Fruit fly (Drosophila melanogaster) whole organism, prepupa: Measurements from ENCODE around the gene Usp2.

Source experiments
- CG10631 ChIP-seq: fragments of 200-800 bp; sonication (Bioruptor generic); optimal IDR thresholded peaks from 2 replicates; lab custom pipeline; 2016; ENCODE audit warnings: missing biosample characterization, missing genetic modification characterization
- CG10669 ChIP-seq: fragments of 200-800 bp; sonication (Bioruptor generic); optimal IDR thresholded peaks from 3 replicates; lab custom pipeline; 2018; ENCODE audit warnings: missing biosample characterization, mild to moderate bottlenecking, missing genetic modification characterization, moderate library complexity
- CG11294 ChIP-seq: fragments of 200-800 bp; sonication (Bioruptor generic); IDR thresholded peaks from 2 replicates; pipeline ENCODE4 v1.3.6; 2022; ENCODE audit warnings: missing biosample characterization, missing genetic modification characterization
- CG11762 ChIP-seq: fragments of 200-800 bp; sonication (Bioruptor generic); optimal IDR thresholded peaks from 3 replicates; lab custom pipeline; 2016; ENCODE audit warnings: missing biosample characterization, missing genetic modification characterization; ENCODE audit not compliant: insufficient read depth
- CG11902 ChIP-seq: fragments of 200-800 bp; sonication (Bioruptor generic); optimal IDR thresholded peaks from 3 replicates; lab custom pipeline; 2016; ENCODE audit warnings: missing biosample characterization, missing genetic modification characterization
- CG15336 ChIP-seq: fragments of 200-800 bp; sonication (Bioruptor generic); IDR thresholded peaks from 2 replicates; pipeline ENCODE4 v1.3.6; 2022; ENCODE audit warnings: missing biosample characterization, missing genetic modification characterization
- CG16779 ChIP-seq: fragments of 200-800 bp; sonication (Bioruptor generic); optimal IDR thresholded peaks from 3 replicates; lab custom pipeline; 2017; ENCODE audit warnings: missing biosample characterization, mild to moderate bottlenecking, missing genetic modification characterization
- CG3032 ChIP-seq: fragments of 200-800 bp; optimal IDR thresholded peaks from 2 replicates; lab custom pipeline; 2019; ENCODE audit warnings: missing biosample characterization, mild to moderate bottlenecking, missing genetic modification characterization, moderate library complexity
- CG31627 ChIP-seq: fragments of 200-800 bp; sonication (Bioruptor generic); optimal IDR thresholded peaks from 3 replicates; lab custom pipeline; 2016; ENCODE audit warnings: missing biosample characterization, missing genetic modification characterization
- CG32006 ChIP-seq: fragments of 200-800 bp; sonication (Bioruptor generic); optimal IDR thresholded peaks from 3 replicates; lab custom pipeline; 2017; ENCODE audit warnings: missing biosample characterization, mild to moderate bottlenecking, missing genetic modification characterization
- CG34406 ChIP-seq: fragments of 200-800 bp; sonication (Bioruptor generic); optimal IDR thresholded peaks from 3 replicates; lab custom pipeline; 2016; ENCODE audit warnings: missing biosample characterization, missing genetic modification characterization
- CG4318 ChIP-seq: fragments of 200-800 bp; sonication (Bioruptor generic); optimal IDR thresholded peaks from 3 replicates; lab custom pipeline; 2017; ENCODE audit warnings: missing biosample characterization, mild to moderate bottlenecking, missing genetic modification characterization
- CG6163 ChIP-seq: fragments of 200-800 bp; sonication (Bioruptor generic); IDR thresholded peaks from 3 replicates; pipeline ENCODE4 v1.3.6; 2022; ENCODE audit warnings: missing biosample characterization, missing genetic modification characterization
- CG6276 ChIP-seq: fragments of 200-800 bp; sonication (Bioruptor generic); optimal IDR thresholded peaks from 2 replicates; lab custom pipeline; 2017; ENCODE audit warnings: missing biosample characterization, mild to moderate bottlenecking, missing genetic modification characterization
- CG6792 ChIP-seq: fragments of 200-800 bp; sonication (Bioruptor generic); optimal IDR thresholded peaks from 3 replicates; lab custom pipeline; 2016; ENCODE audit warnings: missing biosample characterization, missing genetic modification characterization
- CG6808 ChIP-seq: fragments of 200-800 bp; sonication (Bioruptor generic); optimal IDR thresholded peaks from 3 replicates; lab custom pipeline; 2017; ENCODE audit warnings: missing biosample characterization, missing genetic modification characterization, mild to moderate bottlenecking, moderate library complexity, missing genetic modification reagents
- CG6854 ChIP-seq: fragments of 200-800 bp; sonication (Bioruptor generic); optimal IDR thresholded peaks from 2 replicates; lab custom pipeline; 2017; ENCODE audit warnings: missing biosample characterization, mild to moderate bottlenecking, missing genetic modification characterization
- CG7368 ChIP-seq: fragments of 200-800 bp; sonication (Bioruptor generic); optimal IDR thresholded peaks from 3 replicates; lab custom pipeline; 2016; ENCODE audit warnings: missing biosample characterization, missing genetic modification characterization
- CG8119 ChIP-seq: fragments of 200-800 bp; sonication (Bioruptor generic); IDR thresholded peaks from 3 replicates; pipeline ENCODE4 v1.3.6; 2022; ENCODE audit warnings: missing biosample characterization, missing genetic modification characterization
- CG8319 ChIP-seq: fragments of 200-800 bp; sonication (Bioruptor generic); optimal IDR thresholded peaks from 3 replicates; lab custom pipeline; 2016; ENCODE audit warnings: missing biosample characterization, missing genetic modification characterization
- CG8632 ChIP-seq: fragments of 200-800 bp; sonication (Bioruptor generic); optimal IDR thresholded peaks from 3 replicates; lab custom pipeline; 2016; ENCODE audit warnings: missing biosample characterization, missing genetic modification characterization
- CG9139 ChIP-seq: fragments of 200-800 bp; sonication (Bioruptor generic); optimal IDR thresholded peaks from 3 replicates; lab custom pipeline; 2017; ENCODE audit warnings: missing biosample characterization, mild to moderate bottlenecking, missing genetic modification characterization
- Eip78C ChIP-seq: fragments of 200-800 bp; sonication (Bioruptor generic); peaks from one replicate; lab custom pipeline; 2016; ENCODE audit warnings: missing biosample characterization, missing genetic modification characterization
- Ets21C ChIP-seq: fragments of 200-800 bp; sonication (Bioruptor generic); optimal IDR thresholded peaks from 3 replicates; lab custom pipeline; 2016; ENCODE audit warnings: missing biosample characterization, missing genetic modification characterization
- Ets96B ChIP-seq: fragments of 200-800 bp; optimal IDR thresholded peaks from 2 replicates; lab custom pipeline; 2019; ENCODE audit warnings: missing biosample characterization, mild to moderate bottlenecking, missing genetic modification characterization, moderate library complexity
- Gug ChIP-seq: fragments of 200-800 bp; sonication (Bioruptor generic); IDR thresholded peaks from 2 replicates; pipeline ENCODE4 v1.3.6; 2022; ENCODE audit warnings: missing biosample characterization, missing genetic modification characterization
- Hr38 ChIP-seq: sonication (Bioruptor generic); optimal IDR thresholded peaks from 2 replicates; lab custom pipeline; 2016; ENCODE audit warnings: missing biosample characterization, missing genetic modification characterization
- Hr39 ChIP-seq: fragments of 200-800 bp; sonication (Bioruptor generic); optimal IDR thresholded peaks from 2 replicates; lab custom pipeline; 2016; ENCODE audit warnings: missing biosample characterization, missing genetic modification characterization
- Hr4 ChIP-seq: fragments of 200-800 bp; sonication (Bioruptor generic); optimal IDR thresholded peaks from 3 replicates; lab custom pipeline; 2016; ENCODE audit warnings: missing biosample characterization, missing genetic modification characterization
- Lpt ChIP-seq: fragments of 200-800 bp; sonication (Bioruptor generic); optimal IDR thresholded peaks from 3 replicates; lab custom pipeline; 2016; ENCODE audit warnings: missing biosample characterization, missing genetic modification characterization
- Met ChIP-seq: fragments of 200-800 bp; sonication (Bioruptor generic); optimal IDR thresholded peaks from 3 replicates; lab custom pipeline; 2016; ENCODE audit warnings: missing biosample characterization, missing genetic modification characterization
- Sox14 ChIP-seq: fragments of 200-800 bp; sonication (Bioruptor generic); optimal IDR thresholded peaks from 3 replicates; lab custom pipeline; 2016; ENCODE audit warnings: missing biosample characterization, missing genetic modification characterization
- Sox15 ChIP-seq: fragments of 200-800 bp; sonication (Bioruptor generic); optimal IDR thresholded peaks from 3 replicates; lab custom pipeline; 2016; ENCODE audit warnings: missing biosample characterization, missing genetic modification characterization
- achi ChIP-seq: fragments of 200-800 bp; sonication (Bioruptor generic); optimal IDR thresholded peaks from 3 replicates; lab custom pipeline; 2016; ENCODE audit warnings: missing biosample characterization, missing genetic modification characterization
- acj6 ChIP-seq: fragments of 200-800 bp; sonication (Bioruptor generic); optimal IDR thresholded peaks from 3 replicates; lab custom pipeline; 2016; ENCODE audit warnings: missing biosample characterization, missing genetic modification characterization
- cyc ChIP-seq: fragments of 200-800 bp; sonication (Bioruptor generic); optimal IDR thresholded peaks from 3 replicates; lab custom pipeline; 2016; ENCODE audit warnings: missing biosample characterization, missing genetic modification characterization
- dac ChIP-seq: fragments of 200-800 bp; sonication (Bioruptor generic); optimal IDR thresholded peaks from 2 replicates; lab custom pipeline; 2017; ENCODE audit warnings: missing biosample characterization, mild to moderate bottlenecking, missing genetic modification characterization
- dsx ChIP-seq: fragments of 200-800 bp; optimal IDR thresholded peaks from 3 replicates; lab custom pipeline; 2019; ENCODE audit warnings: missing biosample characterization, mild to moderate bottlenecking, missing genetic modification characterization, moderate library complexity; ENCODE audit not compliant: poor library complexity, severe bottlenecking
- eg ChIP-seq: fragments of 200-800 bp; sonication (Bioruptor generic); IDR thresholded peaks from 3 replicates; pipeline ENCODE4 v1.3.6; 2022; ENCODE audit warnings: missing biosample characterization, missing genetic modification characterization
- fd85E ChIP-seq: fragments of 200-800 bp; sonication (Bioruptor generic); optimal IDR thresholded peaks from 3 replicates; lab custom pipeline; 2016; ENCODE audit warnings: missing biosample characterization, missing genetic modification characterization
- net ChIP-seq: fragments of 200-800 bp; sonication (Bioruptor generic); optimal IDR thresholded peaks from 3 replicates; lab custom pipeline; 2016; ENCODE audit warnings: missing biosample characterization, missing genetic modification characterization
- pdm3 ChIP-seq: fragments of 200-800 bp; sonication (Bioruptor generic); optimal IDR thresholded peaks from 3 replicates; lab custom pipeline; 2016; ENCODE audit warnings: missing biosample characterization, missing genetic modification characterization
- salr ChIP-seq, 2 experiments: fragments of 200-800 bp; sonication (Bioruptor generic); optimal IDR thresholded peaks; 3 replicates each; lab custom pipeline; 2016 to 2018; ENCODE audit warnings: missing biosample characterization in 2 of 2, missing genetic modification characterization in 2 of 2, mild to moderate bottlenecking in 1 of 2
- ss ChIP-seq, 2 experiments: fragments of 200-800 bp; sonication (Bioruptor generic); optimal IDR thresholded peaks; 2 replicates in 1 of 2; 3 replicates in 1 of 2; lab custom pipeline; 2017 to 2018; ENCODE audit warnings: mild to moderate bottlenecking in 2 of 2, missing biosample characterization in 2 of 2, missing genetic modification characterization in 2 of 2, moderate library complexity in 1 of 2
- svp ChIP-seq: fragments of 200-800 bp; sonication (Bioruptor generic); peaks from one replicate; lab custom pipeline; 2016; ENCODE audit warnings: missing biosample characterization, missing genetic modification characterization
- vri ChIP-seq: fragments of 200-800 bp; sonication (Bioruptor generic); optimal IDR thresholded peaks from 3 replicates; lab custom pipeline; 2016; ENCODE audit warnings: missing biosample characterization, mild to moderate bottlenecking, missing genetic modification characterization

Usp2 gene

DNA sequence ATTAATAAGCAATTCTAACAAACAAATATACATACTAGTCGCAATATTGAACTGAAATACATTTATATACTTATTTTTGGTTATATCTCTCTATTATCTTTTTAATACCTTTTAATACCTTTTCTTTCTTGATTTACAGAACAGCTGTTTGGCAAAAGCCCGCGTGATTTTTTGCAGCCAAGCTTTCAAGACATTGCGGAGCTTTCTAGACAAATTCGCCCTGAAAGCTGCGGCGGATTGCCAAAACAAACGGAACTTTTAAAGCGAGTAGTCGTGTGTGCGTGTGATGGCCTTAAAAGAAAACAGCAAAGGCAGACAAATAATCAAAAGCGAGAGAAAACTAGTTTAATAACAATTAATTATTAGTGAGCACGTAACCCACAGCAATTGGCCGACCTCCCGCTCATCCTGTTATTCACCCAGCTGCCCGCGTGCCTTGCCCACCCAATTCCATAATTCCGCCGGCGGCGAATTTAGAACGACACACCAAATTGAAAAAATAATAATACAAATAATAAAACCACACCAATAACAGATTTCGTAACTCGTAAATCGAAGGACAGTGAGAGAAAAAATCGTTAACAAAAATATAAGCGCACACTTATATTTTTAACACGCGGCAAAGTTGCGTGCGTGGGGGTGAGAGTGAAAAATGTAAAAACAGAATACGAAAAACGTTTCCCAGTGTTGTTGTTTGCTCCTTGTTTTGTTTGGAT is 31.5 kb downstream of the Usp2 start (continued):
- TF ChIP-seq CG3032 (no peak), CG10631 (no peak), Hr38 (GFP tag; lab: Kevin White, UChicago) (no peak), Sox14 (GFP tag; lab: Kevin White, UChicago) (no peak), CG8319 (GFP tag; lab: Kevin White, UChicago) (no peak), CG6792 (GFP tag; lab: Kevin White, UChicago) (no peak), cyc (GFP tag; lab: Kevin White, UChicago) (no peak), Met (GFP tag; lab: Kevin White, UChicago) (no peak), CG4318 (GFP tag; lab: Kevin White, UChicago) (no peak), CG11294 (GFP tag; lab: Robert Waterston, UW) (no peak), CG31627 (no peak)
- TF ChIP-seq, all 60 proteins: peak for 4

DNA sequence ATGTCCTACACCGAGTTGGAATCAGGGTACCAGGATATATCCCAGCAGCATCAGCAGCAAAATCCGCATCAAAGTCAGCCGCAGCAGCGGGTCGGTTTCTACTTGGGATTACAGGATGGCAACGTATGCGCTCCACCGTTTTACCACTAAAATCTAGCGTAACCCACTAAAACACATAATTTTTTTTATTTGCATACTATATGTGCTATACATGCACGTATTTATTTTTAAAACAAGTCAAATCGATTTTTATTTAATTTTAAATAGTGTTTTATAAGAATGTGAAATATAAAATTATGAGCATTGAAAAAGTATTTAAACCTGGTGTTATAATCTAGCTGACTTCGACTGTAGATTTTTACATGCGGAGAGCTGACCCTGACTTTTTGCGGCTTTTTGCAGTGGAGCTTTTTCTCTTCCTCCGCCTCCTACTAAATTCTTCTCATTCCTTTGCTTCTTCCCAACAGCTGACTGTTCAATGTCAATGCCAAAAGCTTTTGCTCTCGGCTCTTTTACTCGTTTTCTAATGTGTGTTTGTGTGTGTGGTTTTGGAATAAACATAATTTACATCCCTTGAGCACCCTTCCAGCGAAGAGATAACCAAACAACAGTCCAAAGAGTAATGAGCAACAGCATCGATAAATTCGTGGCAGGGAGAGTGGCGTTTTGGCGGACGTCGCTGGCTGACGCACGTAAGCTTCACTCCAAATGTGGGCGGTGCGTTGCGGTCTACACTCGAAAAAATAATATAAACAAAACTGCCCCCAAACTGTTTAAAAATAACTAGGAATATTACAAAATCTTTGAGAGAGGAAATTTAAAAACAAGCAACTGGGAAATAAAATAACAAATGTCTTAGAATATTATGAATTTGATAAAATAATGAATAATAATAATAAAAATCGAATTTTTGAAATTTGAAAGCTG is 32.3 kb downstream of the Usp2 start:
- TF ChIP-seq CG16779 (tag; lab: Kevin White, UChicago) (no peak), dsx (GFP tag; lab: Kevin White, UChicago) (no peak), CG4318 (GFP tag; lab: Kevin White, UChicago) (no peak), fd85E (GFP tag; lab: Kevin White, UChicago) (no peak), CG11902 (GFP tag; lab: Kevin White, UChicago) (no peak), CG34406 (peak; percentile 25), CG31627 (peak; percentile 22), CG8319 (GFP tag; lab: Kevin White, UChicago) (no peak), CG10669 (GFP tag; lab: Kevin White, UChicago) (peak; percentile 31), CG11762 (GFP tag; lab: Kevin White, UChicago) (peak; percentile 12), Sox15 (no peak), pdm3 (peak; percentile 10), ss (GFP tag; optimal IDR thresholded peaks at IDR 0.05; lab: Kevin White, UChicago) (no peak), CG6792 (GFP tag; lab: Kevin White, UChicago) (no peak), acj6 (GFP tag; lab: Kevin White, UChicago) (peak; percentile 30), dac (GFP tag; lab: Kevin White, UChicago) (no peak), Lpt (GFP tag; lab: Kevin White, UChicago) (no peak), Eip78C (GFP tag; lab: Kevin White, UChicago) (peak; percentile 88), Ets96B (tag; lab: Kevin White, UChicago) (peak; percentile 43), CG9139 (peak; percentile 14), Hr4 (GFP tag; lab: Kevin White, UChicago) (no peak), CG6808 (GFP tag; lab: Kevin White, UChicago) (peak; percentile 21), CG8632 (GFP tag; lab: Kevin White, UChicago) (no peak), achi (GFP tag; lab: Kevin White, UChicago) (peak; percentile 21), Gug (no peak), vri (GFP tag; lab: Kevin White, UChicago) (no peak), CG6854 (GFP tag; lab: Kevin White, UChicago) (peak; percentile 49), CG15336 (GFP tag; lab: Robert Waterston, UW) (peak; percentile 37), CG8119 (GFP tag; lab: Robert Waterston, UW) (peak; percentile 34; the same call in 2 of the 3 replicates), salr (GFP tag; optimal IDR thresholded peaks at IDR 0.05; lab: Kevin White, UChicago) (no peak), eg (GFP tag; lab: Robert Waterston, UW) (peak; percentile 57), Hr39 (GFP tag; lab: Kevin White, UChicago) (peak; percentile 3), CG32006 (GFP tag; lab: Kevin White, UChicago) (peak; percentile 52), CG6163 (GFP tag; lab: Robert Waterston, UW) (peak; percentile 53; the same call in 2 of the 3 replicates), Met (GFP tag; lab: Kevin White, UChicago) (peak; percentile 22), net (GFP tag; lab: Kevin White, UChicago) (no peak), CG7368 (GFP tag; lab: Kevin White, UChicago) (no peak), CG11294 (GFP tag; lab: Robert Waterston, UW) (no peak), Ets21C (GFP tag; lab: Kevin White, UChicago) (no peak), svp (GFP tag; lab: Kevin White, UChicago) (peak; percentile 86), CG6276 (GFP tag; lab: Kevin White, UChicago) (peak; percentile 16)
